Fruit fly (Drosophila melanogaster) whole organism, larva: ENCODE results near the gene CG18249.
A peak's percentile ranks its signal among the peaks of the same experiment; 100 is the strongest.

Experiments
- noc ChIP-seq: fragments of 200-800 bp; sonication (Bioruptor generic); optimal IDR thresholded peaks from 3 replicates; lab custom pipeline; 2019; ENCODE audit warnings: missing biosample characterization, mild to moderate bottlenecking, missing genetic modification characterization, moderate library complexity

Gene CG18249

dm6 chr3R:8204730-8205129 lies 15.2 kb upstream of the CG18249 start, which contains the start of gene CheA84a:
CheA84a (minus strand) TSS chr3R:8204830.
- TF ChIP-seq noc (tag; lab: Kevin White, UChicago), result no peak

DNA sequence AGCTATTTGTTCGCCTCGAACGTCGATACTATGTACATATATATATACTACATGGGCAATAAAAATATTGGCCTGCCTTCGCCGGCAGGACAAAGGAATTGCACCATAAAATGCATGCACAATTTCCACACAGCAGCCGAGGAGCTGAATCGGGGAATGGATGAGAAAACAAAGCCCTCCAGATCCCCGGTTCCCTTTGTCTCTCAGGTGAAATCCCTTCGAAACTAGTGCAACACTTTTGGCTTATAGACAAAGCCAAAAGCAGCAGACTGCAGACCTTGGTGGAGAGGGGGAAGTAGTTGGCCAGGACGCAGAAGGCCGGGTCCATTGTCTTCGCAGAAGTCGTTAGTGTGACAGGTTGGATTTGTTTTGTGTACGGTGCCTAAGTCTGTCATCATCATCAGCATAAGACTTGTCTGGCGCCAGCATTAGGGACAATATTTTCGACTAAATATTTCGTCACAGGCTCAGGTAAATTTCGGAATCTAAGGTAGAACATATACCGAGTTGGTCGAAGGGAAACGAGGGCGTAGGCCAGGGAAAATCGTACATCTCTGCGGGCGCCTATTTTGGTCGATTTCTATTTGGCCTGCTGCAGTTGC lies 14.6 kb upstream of the CG18249 start:
- TF ChIP-seq noc (tag; lab: Kevin White, UChicago), result no peak

DNA sequence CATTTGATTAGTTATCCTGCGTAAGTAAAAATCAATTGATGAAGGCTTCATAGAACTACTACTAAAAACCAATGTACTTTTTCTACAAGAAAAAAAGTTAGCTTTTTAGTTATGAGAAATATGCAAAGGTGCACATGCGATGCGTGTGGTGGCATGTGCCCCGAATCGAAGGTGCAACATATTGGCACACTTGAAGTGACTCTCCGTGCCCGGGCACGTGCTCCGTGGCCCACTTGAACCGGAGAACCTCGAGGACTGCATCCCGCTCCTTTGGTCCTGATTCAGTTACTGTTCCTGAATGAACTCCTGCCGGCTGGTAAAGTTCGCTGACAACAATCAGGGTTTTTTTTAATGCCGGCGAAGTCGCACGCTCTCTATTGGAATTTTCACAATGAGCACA lies 13.9 kb upstream of the CG18249 start:
- TF ChIP-seq noc (tag; lab: Kevin White, UChicago), result no peak

- TF ChIP-seq noc (tag; lab: Kevin White, UChicago), result peak; percentile 85
Measured at dm6 chr3R:8206628-8207275, 13.2 kb upstream of the CG18249 start.

DNA sequence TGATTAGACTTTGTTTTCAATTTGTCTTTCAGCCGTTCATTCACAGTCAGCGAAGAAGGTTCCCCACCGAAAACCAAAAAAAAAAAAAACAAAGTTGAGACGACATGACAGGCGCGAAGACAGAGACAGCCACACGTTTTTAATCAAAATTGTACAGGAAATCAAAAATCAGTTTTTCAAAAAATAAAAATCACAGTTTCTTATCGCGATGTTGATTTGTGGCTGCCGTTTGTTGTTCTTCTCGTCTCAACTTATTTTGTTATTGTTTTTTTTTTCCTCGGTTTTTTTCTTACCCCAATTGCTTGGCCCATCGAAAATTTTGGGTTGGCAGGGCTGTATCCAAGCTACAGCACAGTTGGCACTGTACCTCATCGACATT lies 12.7 kb upstream of the CG18249 start:
- TF ChIP-seq noc (tag; lab: Kevin White, UChicago), result no peak

- peak; percentile 42 for TF ChIP-seq noc (tag; lab: Kevin White, UChicago)
Measured at dm6 chr3R:8208378-8209021, 11.4 kb upstream of the CG18249 start.

DNA sequence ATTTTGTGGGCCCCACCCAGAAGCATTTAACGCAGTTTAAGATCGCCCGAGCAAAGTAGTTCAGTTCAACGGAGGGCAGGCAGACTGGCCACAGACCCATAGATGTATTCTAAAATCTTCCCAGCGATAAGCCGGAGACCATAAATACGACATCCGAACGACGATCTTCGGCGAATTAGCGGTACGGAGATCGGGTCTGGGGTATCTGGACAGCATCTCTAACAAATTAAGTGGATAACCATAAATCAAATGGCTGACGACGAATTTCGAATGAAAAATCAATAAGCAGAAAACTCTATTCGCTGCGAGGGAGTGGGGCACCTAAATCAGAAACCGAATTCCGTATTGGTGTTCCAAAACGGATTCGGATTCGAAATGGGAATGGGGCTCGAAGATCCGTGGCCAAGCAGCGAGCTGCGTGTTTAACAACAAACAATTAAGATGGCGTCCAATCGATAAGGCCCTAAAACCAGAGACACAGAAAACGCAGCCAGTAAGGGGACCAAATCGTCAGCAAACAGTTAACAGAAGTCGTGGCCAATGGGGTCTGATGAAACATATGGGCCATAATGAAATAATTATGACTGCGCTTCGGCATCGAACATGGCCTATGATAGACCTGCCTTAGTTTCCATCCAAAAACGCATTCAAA lies 9.0 kb upstream of the CG18249 start:
- TF ChIP-seq noc (tag; lab: Kevin White, UChicago), result no peak

dm6 chr3R:8212594-8212993 lies 7.4 kb upstream of the CG18249 start:
- TF ChIP-seq noc (tag; lab: Kevin White, UChicago), result no peak

- TF ChIP-seq noc (tag; lab: Kevin White, UChicago), result no peak
Measured at dm6 chr3R:8215528-8216189, 4.3 kb upstream of the CG18249 start.

dm6 chr3R:8217727-8218126 lies 2.2 kb upstream of the CG18249 start, which contains the start of gene CG7800:
CG7800 (plus strand) TSS chr3R:8217957.
- TF ChIP-seq noc (tag; lab: Kevin White, UChicago), result no peak

DNA sequence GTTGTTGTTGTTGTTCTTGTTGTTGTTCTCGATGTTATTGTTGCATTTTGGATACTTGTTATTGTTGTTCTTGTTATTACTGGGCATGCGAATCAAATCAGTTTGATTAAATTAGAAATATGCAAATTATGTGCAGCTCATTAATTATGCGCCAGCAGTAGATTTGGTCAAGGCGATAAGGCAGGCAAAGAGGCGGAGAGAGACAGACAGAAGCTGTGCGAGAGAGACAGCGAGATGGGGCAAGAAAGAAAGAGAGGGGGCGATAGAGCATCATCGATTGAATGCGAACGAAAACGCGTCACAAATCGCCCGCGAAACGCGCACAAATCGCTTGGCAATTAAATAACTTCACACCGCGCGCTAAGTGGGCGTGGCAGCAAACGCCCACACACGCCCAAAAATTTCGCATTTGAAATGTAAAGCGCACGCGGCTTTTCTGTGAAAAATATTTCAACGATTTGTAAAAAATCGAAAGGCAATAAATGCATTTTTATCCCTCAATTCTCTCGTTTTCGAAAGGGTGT lies 3.2 kb downstream of the CG18249 start:
- TF ChIP-seq noc (tag; lab: Kevin White, UChicago), result no peak

- TF ChIP-seq noc (tag; lab: Kevin White, UChicago), result no peak
Measured at dm6 chr3R:8224726-8225460, 4.9 kb downstream of the CG18249 start.

- TF ChIP-seq noc (tag; lab: Kevin White, UChicago), result no peak
Measured at dm6 chr3R:8225461-8225971, 5.6 kb downstream of the CG18249 start.

dm6 chr3R:8227344-8227743 lies 7.4 kb downstream of the CG18249 start:
- no peak for TF ChIP-seq noc (tag; lab: Kevin White, UChicago)

- no peak for TF ChIP-seq noc (tag; lab: Kevin White, UChicago)
Measured at dm6 chr3R:8233370-8233773, 13.4 kb downstream of the CG18249 start, which contains the start of gene PolI. PolI (plus strand) TSS chr3R:8233507.
